Fruit fly (Drosophila melanogaster): ENCODE measurements around the gene CG12499.
A peak's percentile ranks its signal among the peaks of the same experiment; 100 is the strongest.

The CG12499 gene

DNA sequence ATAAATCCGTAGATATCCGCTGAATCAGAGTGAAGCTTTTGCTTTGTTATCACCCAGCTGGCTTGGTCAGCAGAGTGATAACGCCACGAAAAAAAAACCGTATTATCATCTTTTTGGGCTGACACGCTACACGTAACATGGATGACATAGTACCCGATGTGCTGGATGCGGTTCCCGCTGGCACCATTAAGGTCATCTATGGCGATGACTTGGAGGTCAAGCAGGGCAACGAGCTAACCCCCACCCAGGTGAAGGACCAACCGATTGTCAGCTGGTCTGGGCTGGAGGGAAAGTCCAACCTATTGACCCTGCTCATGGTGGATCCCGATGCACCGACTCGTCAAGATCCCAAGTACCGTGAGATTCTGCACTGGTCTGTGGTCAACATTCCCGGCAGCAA lies 18.8 kb upstream of the CG12499 start:
- TF ChIP-seq CG9948 (tag; optimal IDR thresholded peaks at IDR 0.05) (no peak), CG32121 (GFP tag; IDR thresholded peaks at IDR 0.05) (no peak)

DNA sequence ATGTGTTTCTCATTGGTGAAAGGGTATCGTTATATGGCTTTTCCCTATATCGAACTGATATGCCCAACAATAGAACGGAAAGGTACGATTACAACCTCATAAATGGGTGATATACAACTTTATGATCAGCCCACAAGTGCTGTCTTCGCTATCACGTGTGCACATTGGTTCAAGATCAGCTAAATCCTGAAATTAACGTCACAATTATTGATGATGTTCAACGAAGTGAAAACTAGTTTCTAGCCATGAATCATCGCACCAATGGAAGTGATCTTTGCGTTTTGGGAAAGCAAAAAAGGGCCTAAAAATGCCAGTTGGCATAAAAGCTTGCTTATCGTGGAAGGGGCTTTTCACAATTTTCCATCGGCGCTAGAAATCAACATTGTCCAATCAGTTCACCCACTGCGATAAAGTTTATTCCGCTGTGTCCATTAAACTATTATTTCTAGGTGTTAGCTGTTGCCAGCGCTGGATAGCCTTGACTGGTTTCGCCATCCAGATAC lies 18.3 kb upstream of the CG12499 start, which contains the start of gene CG7054:
CG7054 (plus strand) TSS at position 375 of the 503 bp plus-strand sequence.
- TF ChIP-seq CG8301 (tag; optimal IDR thresholded peaks at IDR 0.05) = no peak
- peak; percentile 9; the same call in 1 of the 2 replicates for TF ChIP-seq Ets98B (GFP tag; IDR thresholded peaks at IDR 0.05)
- TF ChIP-seq EcR (GFP tag; optimal IDR thresholded peaks at IDR 0.05) = no peak
- TF ChIP-seq CG4496 (GFP tag; IDR thresholded peaks at IDR 0.05) = 0 out of 3 replicates have a peak, but pooled peaks have one; percentile 16
- TF ChIP-seq CG15710 (tag; optimal IDR thresholded peaks at IDR 0.05) = no peak
- no peak for TF ChIP-seq CG8159 (tag; optimal IDR thresholded peaks at IDR 0.05)
- TF ChIP-seq CG10348 (GFP tag; IDR thresholded peaks at IDR 0.05) = no peak
- no peak for TF ChIP-seq CG13204 (GFP tag; optimal IDR thresholded peaks at IDR 0.05)
- no peak for TF ChIP-seq CG9948 (tag; optimal IDR thresholded peaks at IDR 0.05)

DNA sequence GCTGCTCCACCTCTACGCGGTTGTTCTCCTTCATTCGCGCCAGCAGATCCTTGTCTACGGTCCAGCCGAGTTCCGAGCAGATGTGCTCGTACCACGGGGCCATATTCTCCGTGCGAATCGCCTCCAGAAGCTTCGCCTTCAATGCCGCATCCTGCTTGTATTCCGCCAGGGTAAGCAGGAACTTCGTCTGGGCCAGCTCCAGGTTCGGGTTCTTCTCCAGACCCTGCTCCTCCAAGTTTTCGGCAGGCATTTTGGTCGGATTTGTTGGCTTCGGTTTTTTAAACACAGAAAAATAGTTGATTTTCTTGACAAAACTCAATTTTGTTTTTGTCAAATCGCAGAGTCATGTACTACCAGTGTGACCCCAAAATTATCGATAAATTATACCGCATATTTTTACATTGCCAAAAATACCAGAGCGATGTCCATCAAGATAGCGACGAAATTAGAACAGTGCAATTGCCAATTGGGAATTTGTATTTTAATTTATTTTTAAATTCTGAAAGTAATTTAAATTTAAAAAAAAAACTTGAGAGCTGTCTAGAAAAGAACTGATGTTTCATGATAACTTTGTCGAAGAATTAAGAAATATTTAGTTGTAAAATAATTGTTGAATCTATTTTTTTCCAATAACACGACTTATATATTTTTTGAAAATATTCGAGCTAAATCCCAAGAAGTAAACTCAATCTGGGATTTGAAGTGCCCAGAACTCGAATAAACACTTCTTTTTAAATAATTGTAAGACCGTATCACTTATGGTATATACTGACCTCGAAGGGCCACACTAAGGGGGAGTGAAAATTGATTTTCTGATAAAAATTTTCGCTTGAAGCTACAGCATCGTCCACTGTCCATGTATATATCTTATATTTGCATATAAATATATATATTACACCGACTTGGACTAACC lies 15.5 kb upstream of the CG12499 start, which contains the start of the genes Rpn7 and AP-2mu:
Rpn7 (minus strand) TSS at position 382 of the 913 bp plus-strand sequence.
AP-2mu (plus strand) TSS at position 783 of the 913 bp plus-strand sequence.
- TF ChIP-seq CG4496 (GFP tag; IDR thresholded peaks at IDR 0.05) (no peak), CG32121 (GFP tag; IDR thresholded peaks at IDR 0.05) (no peak), CG15710 (tag; optimal IDR thresholded peaks at IDR 0.05) (no peak), CG14655 (GFP tag; optimal IDR thresholded peaks at IDR 0.05) (no peak), Ets98B (GFP tag; IDR thresholded peaks at IDR 0.05) (no peak), CG10348 (GFP tag; IDR thresholded peaks at IDR 0.05) (no peak), D1 (tag; optimal IDR thresholded peaks at IDR 0.05) (no peak), CG8301 (tag; optimal IDR thresholded peaks at IDR 0.05) (no peak), gl (tag; optimal IDR thresholded peaks at IDR 0.05) (no peak), Snoo (tag; optimal IDR thresholded peaks at IDR 0.05) (no peak), Pif1B (GFP tag; optimal IDR thresholded peaks at IDR 0.05) (no peak), fd96Ca (GFP tag; IDR thresholded peaks at IDR 0.05) (no peak), CG34367 (tag; optimal IDR thresholded peaks at IDR 0.05) (no peak), CG17806 (tag; optimal IDR thresholded peaks at IDR 0.05) (no peak), CG12605 (GFP tag; IDR thresholded peaks at IDR 0.05) (no peak), CG9948 (tag; optimal IDR thresholded peaks at IDR 0.05) (no peak), EcR (GFP tag; optimal IDR thresholded peaks at IDR 0.05) (no peak), CG13204 (GFP tag; optimal IDR thresholded peaks at IDR 0.05) (no peak)

DNA sequence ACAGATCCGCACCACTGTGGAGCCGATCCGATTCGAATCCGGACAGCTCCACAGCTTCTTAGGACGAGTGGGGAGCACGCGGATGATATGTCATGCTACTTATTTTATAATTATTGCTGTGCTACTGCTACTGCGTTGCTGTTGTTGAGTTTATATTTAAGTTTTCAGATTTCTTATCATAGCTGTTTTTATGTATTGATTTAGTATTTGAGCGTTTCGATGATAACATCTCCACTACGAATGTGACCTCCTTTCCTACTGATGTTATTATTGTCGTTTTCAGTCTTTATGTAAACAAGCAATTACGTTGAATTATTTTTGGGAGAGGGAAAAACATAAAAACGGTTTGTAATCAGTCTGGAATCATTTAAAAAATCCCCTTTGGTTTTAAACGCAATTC lies 9.6 kb upstream of the CG12499 start:
- TF ChIP-seq CG10348 (GFP tag; IDR thresholded peaks at IDR 0.05) (no peak), fd96Ca (GFP tag; IDR thresholded peaks at IDR 0.05) (no peak), CG15710 (tag; optimal IDR thresholded peaks at IDR 0.05) (no peak), CG9948 (tag; optimal IDR thresholded peaks at IDR 0.05) (no peak), CG14655 (GFP tag; optimal IDR thresholded peaks at IDR 0.05) (no peak), CG13204 (GFP tag; optimal IDR thresholded peaks at IDR 0.05) (no peak), Snoo (tag; optimal IDR thresholded peaks at IDR 0.05) (no peak), D1 (tag; optimal IDR thresholded peaks at IDR 0.05) (no peak), rn (GFP tag; IDR thresholded peaks at IDR 0.05) (no peak), CG8159 (tag; optimal IDR thresholded peaks at IDR 0.05) (no peak), CG17806 (tag; optimal IDR thresholded peaks at IDR 0.05) (no peak), CG12605 (GFP tag; IDR thresholded peaks at IDR 0.05) (no peak), Pif1A (GFP tag; optimal IDR thresholded peaks at IDR 0.05) (no peak), CG32121 (GFP tag; IDR thresholded peaks at IDR 0.05) (no peak), Pif1B (GFP tag; optimal IDR thresholded peaks at IDR 0.05) (no peak), CG34367 (tag; optimal IDR thresholded peaks at IDR 0.05) (no peak), CG8301 (tag; optimal IDR thresholded peaks at IDR 0.05) (no peak), Ets98B (GFP tag; IDR thresholded peaks at IDR 0.05) (no peak), gl (tag; optimal IDR thresholded peaks at IDR 0.05) (no peak)

DNA sequence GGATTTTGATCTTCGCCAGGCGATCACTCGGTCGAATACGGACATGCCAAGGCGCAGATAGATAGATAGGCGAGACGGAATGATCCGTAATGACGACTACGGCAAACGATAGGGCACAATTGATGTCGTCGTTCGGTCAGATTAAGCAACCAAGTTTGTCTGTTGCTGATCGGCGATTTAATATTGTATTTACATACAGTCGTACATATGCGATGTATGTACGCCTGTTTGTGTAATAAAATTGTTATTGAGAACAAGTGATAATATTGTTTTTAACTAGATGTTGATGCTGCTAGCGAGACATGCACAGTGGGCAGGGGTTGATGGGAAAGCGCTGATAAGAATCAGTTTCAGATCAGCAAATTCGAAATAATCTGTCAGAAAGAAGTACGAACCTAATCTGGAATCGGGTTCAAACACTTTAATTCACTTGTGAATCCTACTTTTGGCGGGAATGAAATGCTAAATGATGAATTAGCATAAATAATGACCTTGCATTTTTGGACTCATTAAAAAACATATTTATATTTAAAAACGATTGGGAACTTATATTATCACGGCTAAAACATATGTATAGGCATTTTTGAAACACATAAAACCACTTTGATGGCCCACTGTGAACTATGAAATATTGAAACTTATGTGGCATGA lies 9.1 kb upstream of the CG12499 start:
- no peak for TF ChIP-seq rn (GFP tag; IDR thresholded peaks at IDR 0.05)
- peak; percentile 14 for TF ChIP-seq CG17806 (tag; optimal IDR thresholded peaks at IDR 0.05)
- TF ChIP-seq CG34367 (tag; optimal IDR thresholded peaks at IDR 0.05) = peak; percentile 16
- peak; percentile 17 for TF ChIP-seq Pif1B (GFP tag; optimal IDR thresholded peaks at IDR 0.05)
- TF ChIP-seq CG15710 (tag; optimal IDR thresholded peaks at IDR 0.05) = peak; percentile 39
- no peak for TF ChIP-seq CG14655 (GFP tag; optimal IDR thresholded peaks at IDR 0.05)
- no peak for TF ChIP-seq CG32121 (GFP tag; IDR thresholded peaks at IDR 0.05)
- no peak for TF ChIP-seq D1 (tag; optimal IDR thresholded peaks at IDR 0.05)
- no peak for TF ChIP-seq CG13204 (GFP tag; optimal IDR thresholded peaks at IDR 0.05)
- peak; percentile 41 for TF ChIP-seq CG8301 (tag; optimal IDR thresholded peaks at IDR 0.05)
- TF ChIP-seq Snoo (tag; optimal IDR thresholded peaks at IDR 0.05) = no peak
- TF ChIP-seq CG10348 (GFP tag; IDR thresholded peaks at IDR 0.05) = no peak
- no peak for TF ChIP-seq EcR (GFP tag; optimal IDR thresholded peaks at IDR 0.05)
- TF ChIP-seq Pif1A (GFP tag; optimal IDR thresholded peaks at IDR 0.05) = no peak
- no peak for TF ChIP-seq CG4496 (GFP tag; IDR thresholded peaks at IDR 0.05)
- TF ChIP-seq fd96Ca (GFP tag; IDR thresholded peaks at IDR 0.05) = 0 out of 3 replicates have a peak, but pooled peaks have one; percentile 16
- peak; percentile 50 for TF ChIP-seq CG9948 (tag; optimal IDR thresholded peaks at IDR 0.05)
- TF ChIP-seq CG12605 (GFP tag; IDR thresholded peaks at IDR 0.05) = no peak
- TF ChIP-seq Ets98B (GFP tag; IDR thresholded peaks at IDR 0.05) = no peak
- no peak for TF ChIP-seq gl (tag; optimal IDR thresholded peaks at IDR 0.05)
- TF ChIP-seq CG8159 (tag; optimal IDR thresholded peaks at IDR 0.05) = peak; percentile 71

Measured in whole organism, pupa.